Worm (Caenorhabditis elegans) whole organism, L1 larva: Measurements from ENCODE around the gene nrps-1.

Source experiments
- elt-2 ChIP-seq: sonication (generic microtip); optimal IDR thresholded peaks from 2 replicates; lab custom pipeline; 2016; ENCODE audit warnings: missing genetic modification characterization, mild to moderate bottlenecking, inconsistent platforms, missing compliant biosample characterization, missing genetic modification reagents
- mep-1 ChIP-seq: fragments of 150-350 bp; optimal IDR thresholded peaks from 2 replicates; lab custom pipeline; 2014; ENCODE audit warnings: missing biosample characterization, missing genetic modification characterization
- snu-23 ChIP-seq: sonication (generic microtip); optimal IDR thresholded peaks from 2 replicates; lab custom pipeline; 2016; ENCODE audit warnings: missing genetic modification characterization, missing compliant biosample characterization

DNA sequence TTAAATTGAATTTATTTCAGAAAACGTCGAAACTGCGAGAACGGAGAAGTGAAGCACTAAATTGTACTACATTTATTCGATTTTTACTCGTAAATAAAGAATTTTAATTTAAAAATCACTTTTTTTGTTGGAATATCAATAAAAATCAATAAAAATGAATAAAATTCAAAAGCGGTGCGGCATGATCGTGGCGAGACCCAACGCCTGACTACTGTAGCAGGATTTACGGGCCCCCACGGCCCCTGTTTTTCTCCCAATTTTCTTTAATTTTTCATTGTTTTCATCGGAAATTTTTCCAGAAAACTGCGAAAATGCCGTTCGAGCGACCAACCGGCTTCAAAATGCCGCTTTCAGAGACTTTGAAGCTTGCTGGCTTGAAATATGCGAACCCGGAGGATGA lies 25.7 kb upstream of the nrps-1 start, which contains the start of gene Y66D12A.19:
- TF ChIP-seq snu-23 (GFP tag; lab: Kevin White, UChicago) (no peak), mep-1 (tag; lab: Kevin White, UChicago) (no peak), elt-2 (tag; lab: Kevin White, UChicago) (no peak)
